Fruit fly (Drosophila melanogaster) whole organism, embryonic: Measurements from ENCODE around the gene CG14088.
A peak's percentile ranks its signal among the peaks of the same experiment; 100 is the strongest.

Experiments
- Bdp1 ChIP-seq: fragments of 200-800 bp; sonication (Bioruptor generic); optimal IDR thresholded peaks from 3 replicates; lab custom pipeline; 2016; ENCODE audit warnings: missing biosample characterization, missing genetic modification characterization
- CG12391 ChIP-seq: fragments of 200-800 bp; sonication (Bioruptor generic); optimal IDR thresholded peaks from 3 replicates; lab custom pipeline; 2018; ENCODE audit warnings: missing biosample characterization, mild to moderate bottlenecking, missing genetic modification characterization, moderate library complexity
- CG12744 ChIP-seq: fragments of 200-800 bp; sonication (Bioruptor generic); optimal IDR thresholded peaks from 2 replicates; lab custom pipeline; 2016; ENCODE audit warnings: missing biosample characterization, missing genetic modification characterization
- CG12942 ChIP-seq: fragments of 200-800 bp; sonication (Bioruptor generic); optimal IDR thresholded peaks from 3 replicates; lab custom pipeline; 2016; ENCODE audit warnings: missing biosample characterization, missing genetic modification characterization
- CG14441 ChIP-seq: fragments of 200-800 bp; sonication (Bioruptor generic); IDR thresholded peaks from 2 replicates; pipeline ENCODE4 v1.3.6; 2022; ENCODE audit warnings: missing biosample characterization, missing genetic modification characterization
- CG14667 ChIP-seq: fragments of 200-800 bp; sonication (Bioruptor generic); IDR thresholded peaks from 2 replicates; pipeline ENCODE4 v1.3.6; 2022; ENCODE audit warnings: missing biosample characterization, missing genetic modification characterization
- CG15696 ChIP-seq: fragments of 200-800 bp; sonication (Bioruptor generic); optimal IDR thresholded peaks from 2 replicates; lab custom pipeline; 2019; ENCODE audit warnings: missing biosample characterization, mild to moderate bottlenecking, missing genetic modification characterization, moderate library complexity
- CG18011 ChIP-seq: fragments of 200-800 bp; sonication (Bioruptor generic); optimal IDR thresholded peaks from 2 replicates; lab custom pipeline; 2017; ENCODE audit warnings: missing biosample characterization, missing genetic modification characterization, mild to moderate bottlenecking, moderate library complexity, missing genotype
- CG1832 ChIP-seq: fragments of 200-800 bp; sonication (Bioruptor generic); optimal IDR thresholded peaks from 2 replicates; lab custom pipeline; 2017; ENCODE audit warnings: missing biosample characterization, mild to moderate bottlenecking, missing genetic modification characterization, inconsistent platforms
- CG2202 ChIP-seq: fragments of 200-800 bp; sonication (Bioruptor generic); optimal IDR thresholded peaks from 2 replicates; lab custom pipeline; 2018; ENCODE audit warnings: missing biosample characterization, mild to moderate bottlenecking, missing genetic modification characterization
- CG2678 ChIP-seq: fragments of 200-800 bp; sonication (Bioruptor generic); optimal IDR thresholded peaks from 3 replicates; lab custom pipeline; 2019; ENCODE audit warnings: missing biosample characterization, mild to moderate bottlenecking, missing genetic modification characterization, moderate library complexity
- CG31224 ChIP-seq: fragments of 200-800 bp; sonication (Bioruptor generic); IDR thresholded peaks from 2 replicates; pipeline ENCODE4 v1.3.6; 2022; ENCODE audit warnings: missing biosample characterization, missing genetic modification characterization
- CG31365 ChIP-seq: fragments of 200-800 bp; sonication (Bioruptor generic); optimal IDR thresholded peaks from 2 replicates; lab custom pipeline; 2018; ENCODE audit warnings: missing biosample characterization, mild to moderate bottlenecking, missing genetic modification characterization
- CG34422 ChIP-seq: fragments of 200-800 bp; sonication (Bioruptor generic); IDR thresholded peaks from 3 replicates; pipeline ENCODE4 v1.3.6; 2022; ENCODE audit warnings: missing biosample characterization, missing genetic modification characterization
- CG3726 ChIP-seq: fragments of 200-800 bp; sonication (Bioruptor generic); IDR thresholded peaks from 3 replicates; pipeline ENCODE4, ENCODE4 v1.3.6; 2022; ENCODE audit warnings: missing biosample characterization, missing genetic modification characterization
- CG6765 ChIP-seq: fragments of 200-800 bp; sonication (Bioruptor generic); optimal IDR thresholded peaks from 3 replicates; lab custom pipeline; 2017; ENCODE audit warnings: missing biosample characterization, mild to moderate bottlenecking, missing genetic modification characterization
- CG8924 ChIP-seq: fragments of 200-800 bp; optimal IDR thresholded peaks from 3 replicates; lab custom pipeline; 2019; ENCODE audit warnings: missing biosample characterization, mild to moderate bottlenecking, missing genetic modification characterization, moderate library complexity
- CG9609 ChIP-seq: fragments of 200-800 bp; sonication (Bioruptor generic); optimal IDR thresholded peaks from 3 replicates; lab custom pipeline; 2016; ENCODE audit warnings: missing biosample characterization, missing genetic modification characterization
- CHES-1-like ChIP-seq: fragments of 200-800 bp; sonication (Bioruptor generic); optimal IDR thresholded peaks from 2 replicates; lab custom pipeline; 2016; ENCODE audit warnings: missing biosample characterization, missing genetic modification characterization
- Camta ChIP-seq: fragments of 200-800 bp; sonication (Bioruptor generic); optimal IDR thresholded peaks from 2 replicates; lab custom pipeline; 2016; ENCODE audit warnings: missing biosample characterization, missing genetic modification characterization
- Chrac-16 ChIP-seq: fragments of 200-800 bp; sonication (Bioruptor generic); optimal IDR thresholded peaks from 3 replicates; lab custom pipeline; 2016; ENCODE audit warnings: missing biosample characterization, missing genetic modification characterization
- D19B ChIP-seq: fragments of 200-800 bp; sonication (Bioruptor generic); optimal IDR thresholded peaks from 2 replicates; lab custom pipeline; 2017; ENCODE audit warnings: missing biosample characterization, mild to moderate bottlenecking, missing genetic modification characterization
- Dad ChIP-seq: fragments of 200-800 bp; sonication (Bioruptor generic); optimal IDR thresholded peaks from 3 replicates; lab custom pipeline; 2016; ENCODE audit warnings: missing biosample characterization, missing genetic modification characterization
- Dip2 ChIP-seq: fragments of 200-800 bp; sonication (Bioruptor generic); IDR thresholded peaks from 2 replicates; pipeline ENCODE4 v1.3.6; 2022; ENCODE audit warnings: missing biosample characterization, missing genetic modification characterization
- Dll ChIP-seq: fragments of 200-800 bp; sonication (Bioruptor generic); IDR thresholded peaks from 4 replicates; pipeline ENCODE4 v1.3.6; 2022; ENCODE audit warnings: missing biosample characterization, missing genetic modification characterization; ENCODE audit not compliant: partially characterized antibody
- Doc3 ChIP-seq: fragments of 200-800 bp; sonication (Bioruptor generic); IDR thresholded peaks from 3 replicates; pipeline ENCODE4 v1.3.6; 2022; ENCODE audit warnings: missing biosample characterization, missing genetic modification characterization; ENCODE audit not compliant: partially characterized antibody
- Fer2 ChIP-seq: fragments of 200-800 bp; sonication (Bioruptor generic); optimal IDR thresholded peaks from 2 replicates; lab custom pipeline; 2018; ENCODE audit warnings: missing biosample characterization, mild to moderate bottlenecking, missing genetic modification characterization, moderate library complexity
- HLHmδ ChIP-seq: fragments of 200-800 bp; sonication (Bioruptor generic); optimal IDR thresholded peaks from 2 replicates; lab custom pipeline; 2018; ENCODE audit warnings: missing biosample characterization, mild to moderate bottlenecking, missing genetic modification characterization, moderate library complexity
- Hmr ChIP-seq: fragments of 200-800 bp; sonication (Bioruptor generic); optimal IDR thresholded peaks from 3 replicates; lab custom pipeline; 2017; ENCODE audit warnings: mild to moderate bottlenecking, missing biosample characterization, missing genetic modification reagents, missing genetic modification characterization
- Hmx ChIP-seq: fragments of 200-800 bp; sonication (Bioruptor generic); optimal IDR thresholded peaks from 2 replicates; lab custom pipeline; 2016; ENCODE audit warnings: missing biosample characterization, missing genetic modification characterization
- Jarid2 ChIP-seq: fragments of 200-800 bp; sonication (Bioruptor generic); optimal IDR thresholded peaks from 3 replicates; lab custom pipeline; 2017; ENCODE audit warnings: mild to moderate bottlenecking, missing biosample characterization, missing genetic modification reagents, missing genetic modification characterization
- Kr ChIP-seq: fragments of 200-800 bp; sonication (Bioruptor generic); optimal IDR thresholded peaks from 2 replicates; lab custom pipeline; 2017; ENCODE audit warnings: missing biosample characterization, mild to moderate bottlenecking, missing genetic modification characterization
- Nf-YC ChIP-seq: fragments of 200-800 bp; optimal IDR thresholded peaks from 3 replicates; lab custom pipeline; 2019; ENCODE audit warnings: missing biosample characterization, mild to moderate bottlenecking, missing genetic modification characterization, moderate library complexity
- aop ChIP-seq: fragments of 200-800 bp; sonication (Bioruptor generic); IDR thresholded peaks from 2 replicates; pipeline ENCODE4 v1.3.6; 2022; ENCODE audit warnings: missing biosample characterization, missing genetic modification characterization
- bab2 ChIP-seq: fragments of 200-800 bp; sonication (Bioruptor generic); optimal IDR thresholded peaks from 2 replicates; lab custom pipeline; 2016; ENCODE audit warnings: missing biosample characterization, missing genetic modification characterization
- bigmax ChIP-seq: fragments of 200-800 bp; sonication (Bioruptor generic); optimal IDR thresholded peaks from 2 replicates; lab custom pipeline; 2018; ENCODE audit warnings: missing biosample characterization, mild to moderate bottlenecking, missing genetic modification characterization
- caup ChIP-seq: fragments of 200-800 bp; sonication (Bioruptor generic); optimal IDR thresholded peaks from 3 replicates; lab custom pipeline; 2017; ENCODE audit warnings: missing biosample characterization, mild to moderate bottlenecking, missing genetic modification characterization, moderate library complexity; ENCODE audit not compliant: severe bottlenecking
- chm ChIP-seq: fragments of 200-800 bp; sonication (Bioruptor generic); IDR thresholded peaks from 2 replicates; pipeline ENCODE4 v1.3.6; 2022; ENCODE audit warnings: missing biosample characterization, missing genetic modification characterization
- dpn ChIP-seq, 2 experiments: fragments of 200-800 bp; sonication (Bioruptor generic); optimal IDR thresholded peaks; 3 replicates each; lab custom pipeline; 2016; ENCODE audit warnings: missing biosample characterization in 2 of 2, missing genetic modification characterization in 2 of 2
- gcm2 ChIP-seq: fragments of 200-800 bp; sonication (Bioruptor generic); optimal IDR thresholded peaks from 2 replicates; lab custom pipeline; 2016; ENCODE audit warnings: missing biosample characterization, missing genetic modification characterization
- her ChIP-seq: fragments of 200-800 bp; sonication (Bioruptor generic); optimal IDR thresholded peaks from 2 replicates; lab custom pipeline; 2016; ENCODE audit warnings: missing biosample characterization, missing genetic modification characterization
- nau ChIP-seq: fragments of 200-800 bp; sonication (Bioruptor generic); optimal IDR thresholded peaks from 3 replicates; lab custom pipeline; 2017; ENCODE audit warnings: missing biosample characterization, mild to moderate bottlenecking, missing genetic modification characterization, missing genetic modification reagents
- odd ChIP-seq: fragments of 200-800 bp; sonication (Bioruptor generic); optimal IDR thresholded peaks from 2 replicates; lab custom pipeline; 2017; ENCODE audit warnings: missing biosample characterization, mild to moderate bottlenecking, missing genetic modification characterization
- pita ChIP-seq: fragments of 200-800 bp; sonication (Bioruptor generic); optimal IDR thresholded peaks from 2 replicates; lab custom pipeline; 2017; ENCODE audit warnings: missing biosample characterization, mild to moderate bottlenecking, missing genetic modification characterization
- ranshi ChIP-seq: fragments of 200-800 bp; sonication (Bioruptor generic); IDR thresholded peaks from 2 replicates; pipeline ENCODE4 v1.3.6; 2022; ENCODE audit warnings: missing biosample characterization, missing genetic modification characterization
- schlank ChIP-seq: fragments of 200-800 bp; sonication (Bioruptor generic); optimal IDR thresholded peaks from 2 replicates; lab custom pipeline; 2018; ENCODE audit warnings: missing biosample characterization, mild to moderate bottlenecking, missing genetic modification characterization
- seq ChIP-seq: fragments of 200-800 bp; sonication (Bioruptor generic); IDR thresholded peaks from 2 replicates; pipeline ENCODE4 v1.3.6; 2022; ENCODE audit warnings: missing biosample characterization, missing genetic modification characterization
- sqz ChIP-seq: fragments of 200-800 bp; sonication (Bioruptor generic); optimal IDR thresholded peaks from 3 replicates; lab custom pipeline; 2018; ENCODE audit warnings: missing biosample characterization, mild to moderate bottlenecking, missing genetic modification characterization
- wek ChIP-seq: fragments of 200-800 bp; sonication (Bioruptor generic); optimal IDR thresholded peaks from 3 replicates; lab custom pipeline; 2018; ENCODE audit warnings: missing biosample characterization, mild to moderate bottlenecking, missing genetic modification characterization, moderate library complexity
- zf30C ChIP-seq: fragments of 200-800 bp; sonication (Bioruptor generic); optimal IDR thresholded peaks from 3 replicates; lab custom pipeline; 2018; ENCODE audit warnings: missing biosample characterization, mild to moderate bottlenecking, missing genetic modification characterization

CG14088 gene

dm6 chr3L:19294613-19295299 lies 24.3 kb upstream of the CG14088 start (continued):
- TF ChIP-seq nau (no peak), ranshi (no peak), Dll (GFP tag; lab: Robert Waterston, UW) (0 out of 4 replicates have a peak, but pooled peaks have one; percentile 34), chm (GFP tag; lab: Robert Waterston, UW) (no peak), Camta (GFP tag; lab: Kevin White, UChicago) (no peak), pita (peak; percentile 50), Dad (GFP tag; lab: Kevin White, UChicago) (no peak), CG14441 (GFP tag; lab: Robert Waterston, UW) (no peak), CG12744 (GFP tag; lab: Kevin White, UChicago) (no peak), CG2202 (tag; lab: Kevin White, UChicago) (no peak), Bdp1 (GFP tag; lab: Kevin White, UChicago) (peak; percentile 36), CG9609 (no peak), Kr (GFP tag; lab: Kevin White, UChicago) (no peak), zf30C (peak; percentile 20), D19B (no peak), CG6765 (no peak), Doc3 (GFP tag; lab: Robert Waterston, UW) (no peak), CHES-1-like (GFP tag; lab: Kevin White, UChicago) (no peak), CG12942 (no peak), gcm2 (GFP tag; lab: Kevin White, UChicago) (no peak), her (GFP tag; lab: Kevin White, UChicago) (no peak), wek (no peak), Nf-YC (tag; lab: Kevin White, UChicago) (no peak), HLHmδ (GFP tag; lab: Kevin White, UChicago) (no peak), schlank (tag; lab: Kevin White, UChicago) (no peak), Chrac-16 (GFP tag; lab: Kevin White, UChicago) (no peak), seq (0 out of 2 replicates have a peak, but pooled peaks have one; percentile 50), CG8924 (tag; lab: Kevin White, UChicago) (no peak), dpn (GFP tag; optimal IDR thresholded peaks at IDR 0.05; lab: Kevin White, UChicago) (no peak), CG14667 (no peak), CG2678 (tag; lab: Kevin White, UChicago) (no peak), Hmx (GFP tag; lab: Kevin White, UChicago) (no peak), CG18011 (GFP tag; lab: Kevin White, UChicago) (no peak), aop (GFP tag; lab: Robert Waterston, UW) (no peak), bigmax (GFP tag; lab: Kevin White, UChicago) (no peak), CG3726 (GFP tag; lab: Robert Waterston, UW) (no peak), CG1832 (no peak), caup (GFP tag; lab: Kevin White, UChicago) (no peak), bab2 (GFP tag; lab: Kevin White, UChicago) (no peak), odd (GFP tag; lab: Kevin White, UChicago) (no peak), Fer2 (tag; lab: Kevin White, UChicago) (no peak), Dip2 (GFP tag; lab: Robert Waterston, UW) (no peak), Hmr (peak; percentile 1), CG15696 (tag; lab: Kevin White, UChicago) (no peak), sqz (no peak), CG31224 (GFP tag; lab: Robert Waterston, UW) (no peak), CG34422 (GFP tag; lab: Robert Waterston, UW) (0 out of 3 replicates have a peak, but pooled peaks have one; percentile 34), CG12391 (tag; lab: Kevin White, UChicago) (no peak), Jarid2 (peak; percentile 69), CG31365 (tag; lab: Kevin White, UChicago) (no peak)
